Worm (Caenorhabditis elegans) whole organism, L3 larva: ENCODE results near the gene T04C9.1.

Experiments used
- egl-5 ChIP-seq: fragments of 150-350 bp; optimal IDR thresholded peaks from 2 replicates; lab custom pipeline; 2017; ENCODE audit warnings: missing biosample characterization, missing genetic modification reagents, missing genetic modification characterization, inconsistent platforms
- elt-1 ChIP-seq: fragments of 150-350 bp; optimal IDR thresholded peaks from 2 replicates; lab custom pipeline; 2014; ENCODE audit warnings: missing biosample characterization, missing genetic modification characterization
- elt-3 ChIP-seq, 3 experiments: fragments of 150-350 bp in 1 of 3; sonication (generic microtip) in 2 of 3; optimal IDR thresholded peaks; 2 replicates in 2 of 3; 4 replicates in 1 of 3; lab custom pipeline; 2014 to 2017; ENCODE audit warnings: missing biosample characterization in 3 of 3, missing genetic modification characterization in 3 of 3
- fkh-2 ChIP-seq: fragments of 150-350 bp; optimal IDR thresholded peaks from 2 replicates; lab custom pipeline; 2014; ENCODE audit warnings: missing biosample characterization, missing genetic modification reagents, missing genetic modification characterization
- nhr-237 ChIP-seq: fragments of 150-350 bp; optimal IDR thresholded peaks from 2 replicates; lab custom pipeline; 2014; ENCODE audit warnings: missing biosample characterization, missing genetic modification characterization
- nhr-67 ChIP-seq: fragments of 150-350 bp; optimal IDR thresholded peaks from 2 replicates; lab custom pipeline; 2014; ENCODE audit warnings: missing biosample characterization, missing genetic modification characterization
- nhr-77 ChIP-seq: fragments of 150-350 bp; optimal IDR thresholded peaks from 2 replicates; lab custom pipeline; 2014; ENCODE audit warnings: missing biosample characterization, missing genetic modification characterization
- pha-4 ChIP-seq: fragments of 150-350 bp; optimal IDR thresholded peaks from 2 replicates; lab custom pipeline; 2014; ENCODE audit warnings: missing biosample characterization, missing genetic modification reagents, missing genetic modification characterization
- skn-1 ChIP-seq: fragments of 150-350 bp; optimal IDR thresholded peaks from 2 replicates; lab custom pipeline; 2014; ENCODE audit warnings: missing biosample characterization, missing genetic modification characterization
- ztf-4 ChIP-seq: fragments of 150-350 bp; optimal IDR thresholded peaks from 2 replicates; lab custom pipeline; 2014; ENCODE audit warnings: missing biosample characterization, missing genetic modification characterization

- no peak for TF ChIP-seq nhr-77
- no peak for TF ChIP-seq skn-1 (tag; lab: Kevin White, UChicago)
- no peak for TF ChIP-seq nhr-67 (tag; lab: Kevin White, UChicago)
- TF ChIP-seq ztf-4 (tag; lab: Kevin White, UChicago), result no peak
- TF ChIP-seq egl-5 (tag; lab: Kevin White, UChicago), result no peak
- TF ChIP-seq nhr-237 (tag; lab: Kevin White, UChicago), result no peak
- TF ChIP-seq elt-3 (tag; optimal IDR thresholded peaks at IDR 0.05; lab: Kevin White, UChicago), result no peak
- no peak for TF ChIP-seq fkh-2 (tag; lab: Kevin White, UChicago)
- TF ChIP-seq elt-1, result no peak
- no peak for TF ChIP-seq pha-4 (tag; lab: Kevin White, UChicago)
Observed at ce11 chrIII:5951589-5952378, 41.2 kb upstream of the T04C9.1 start.
